Fruit fly (Drosophila melanogaster) whole organism: ENCODE measurements around the gene Ir62a.

Source experiments
- CG8478 ChIP-seq: fragments of >200 bp; optimal IDR thresholded peaks from 2 replicates; lab custom pipeline; 2018; ENCODE audit warnings: inconsistent platforms
- Dll ChIP-seq: fragments of >200 bp; optimal IDR thresholded peaks from 2 replicates; lab custom pipeline; 2017
- EcR ChIP-seq, 2 experiments: fragments of >200 bp; optimal IDR thresholded peaks; 2 replicates each; lab custom pipeline; 2017; ENCODE audit warnings: missing biosample characterization in 2 of 2, missing genetic modification characterization in 2 of 2, missing genetic modification reagents in 2 of 2
- pan ChIP-seq: fragments of >200 bp; optimal IDR thresholded peaks from 2 replicates; lab custom pipeline; 2017
- psq ChIP-seq: fragments of >200 bp; optimal IDR thresholded peaks from 2 replicates; lab custom pipeline; 2017
- usp ChIP-seq: fragments of >200 bp; optimal IDR thresholded peaks from 2 replicates; lab custom pipeline; 2017; ENCODE audit warnings: missing biosample characterization, missing genetic modification characterization, mixed read lengths

The Ir62a gene

dm6 chr3L:1516631-1517273 lies 14.3 kb downstream of the Ir62a start, which contains the start of gene cue:
Gene cue (minus strand): TSS chr3L:1517271.
- TF ChIP-seq psq: no peak
- no peak for TF ChIP-seq Dll (lab: Kevin White, UChicago)
- TF ChIP-seq usp (GFP tag; lab: Kevin White, UChicago): no peak
- TF ChIP-seq pan (lab: Kevin White, UChicago): no peak
- TF ChIP-seq EcR (GFP tag; optimal IDR thresholded peaks at IDR 0.05; lab: Kevin White, UChicago): no peak
- TF ChIP-seq CG8478 (lab: Kevin White, UChicago): no peak

- TF ChIP-seq EcR (GFP tag; optimal IDR thresholded peaks at IDR 0.05; lab: Kevin White, UChicago): no peak
- TF ChIP-seq Dll (lab: Kevin White, UChicago): no peak
- no peak for TF ChIP-seq psq
- TF ChIP-seq pan (lab: Kevin White, UChicago): no peak
- no peak for TF ChIP-seq usp (GFP tag; lab: Kevin White, UChicago)
- no peak for TF ChIP-seq CG8478 (lab: Kevin White, UChicago)
Measured at dm6 chr3L:1515820-1516540, 15.1 kb downstream of the Ir62a start.

- TF ChIP-seq CG8478 (lab: Kevin White, UChicago) (no peak), pan (lab: Kevin White, UChicago) (no peak), psq (no peak), EcR (GFP tag; optimal IDR thresholded peaks at IDR 0.05; lab: Kevin White, UChicago) (no peak), Dll (lab: Kevin White, UChicago) (no peak), usp (GFP tag; lab: Kevin White, UChicago) (no peak)
Measured at dm6 chr3L:1502086-1502893, 28.8 kb downstream of the Ir62a start, which contains the start of the genes hfp and Psa. Gene hfp (minus strand): TSS chr3L:1502590. Gene Psa (plus strand): TSS chr3L:1502843.

- TF ChIP-seq pan (lab: Kevin White, UChicago): no peak
- no peak for TF ChIP-seq CG8478 (lab: Kevin White, UChicago)
- no peak for TF ChIP-seq EcR (GFP tag; optimal IDR thresholded peaks at IDR 0.05; lab: Kevin White, UChicago)
- no peak for TF ChIP-seq psq
- no peak for TF ChIP-seq usp (GFP tag; lab: Kevin White, UChicago)
- TF ChIP-seq Dll (lab: Kevin White, UChicago): no peak
Measured at dm6 chr3L:1496408-1496807, 34.7 kb downstream of the Ir62a start, which contains the start of gene CG12084. Gene CG12084 (minus strand): TSS chr3L:1496643.

DNA sequence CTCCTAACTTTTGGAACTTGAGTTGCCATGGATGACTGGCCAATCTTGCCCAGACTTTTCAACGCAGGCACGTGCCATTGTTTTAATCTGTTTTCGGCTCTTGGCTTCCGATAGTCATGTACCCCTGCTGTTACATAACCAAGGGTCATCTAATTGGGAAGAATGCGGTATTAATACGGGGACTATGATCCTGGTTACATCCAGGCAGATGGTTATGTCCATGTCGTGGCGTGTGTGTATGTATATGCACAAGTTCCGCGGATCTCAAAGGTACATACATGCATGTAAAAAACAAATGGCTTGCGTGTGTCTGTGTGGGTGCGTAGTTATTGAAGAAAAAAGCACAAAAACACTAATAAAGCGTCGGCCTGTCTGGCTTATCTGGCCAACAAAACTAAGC lies 35.3 kb downstream of the Ir62a start:
- TF ChIP-seq psq (no peak), usp (GFP tag; lab: Kevin White, UChicago) (no peak), pan (lab: Kevin White, UChicago) (no peak), EcR (GFP tag; optimal IDR thresholded peaks at IDR 0.05; lab: Kevin White, UChicago) (no peak), CG8478 (lab: Kevin White, UChicago) (no peak), Dll (lab: Kevin White, UChicago) (no peak)

DNA sequence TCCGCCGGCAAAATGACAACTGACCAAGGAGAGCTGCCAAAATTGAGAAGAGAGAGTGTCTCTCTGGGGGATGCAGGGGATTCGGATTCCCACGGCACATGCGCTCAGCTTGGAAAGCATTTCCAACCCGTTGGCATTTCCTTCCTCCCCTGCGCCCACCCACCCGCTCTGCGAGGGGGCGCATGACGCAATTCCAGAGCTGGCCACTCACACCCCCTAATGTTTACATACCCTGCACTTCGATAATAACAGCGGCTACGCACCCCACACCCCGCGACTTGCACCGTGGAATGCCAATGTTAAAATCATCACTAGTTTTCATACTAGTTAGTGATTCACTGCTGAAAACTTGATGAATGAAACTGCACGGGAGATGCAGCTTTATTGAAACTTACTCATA lies 41.5 kb downstream of the Ir62a start, which contains the start of gene stet:
Gene stet, minus strand, starts transcription at position 25 of the 400 bp plus-strand sequence.
- TF ChIP-seq CG8478 (lab: Kevin White, UChicago): no peak
- no peak for TF ChIP-seq psq
- no peak for TF ChIP-seq EcR (GFP tag; optimal IDR thresholded peaks at IDR 0.05; lab: Kevin White, UChicago)
- TF ChIP-seq pan (lab: Kevin White, UChicago): no peak
- no peak for TF ChIP-seq usp (GFP tag; lab: Kevin White, UChicago)
- no peak for TF ChIP-seq Dll (lab: Kevin White, UChicago)

DNA sequence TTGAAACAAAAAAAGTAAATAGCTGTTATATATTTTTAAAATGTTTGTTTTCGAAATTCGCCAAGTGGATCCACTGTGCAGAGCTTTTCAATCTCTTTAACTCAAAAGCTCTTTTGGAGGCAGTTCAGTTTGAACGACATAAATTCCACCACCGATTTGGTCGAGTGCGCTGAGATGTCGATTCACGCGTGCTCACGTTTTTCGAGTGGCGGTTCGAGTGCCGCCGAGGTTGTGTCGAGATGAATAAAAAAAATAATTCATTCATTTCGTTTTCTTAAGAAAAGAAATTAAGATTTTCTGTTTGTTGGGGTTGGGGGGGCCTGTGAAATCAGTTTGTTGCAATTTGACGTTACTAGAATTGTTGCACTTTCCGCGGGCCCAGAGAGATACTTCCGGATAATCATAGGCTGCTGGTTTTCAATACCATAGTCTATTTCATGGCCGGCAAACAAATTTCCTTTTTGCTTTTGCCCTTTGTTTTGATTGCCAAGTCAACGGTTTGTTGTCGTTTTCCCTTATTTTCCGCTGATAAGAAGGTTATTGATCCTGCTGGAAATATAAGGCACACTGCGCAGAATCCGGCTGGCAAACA lies 42.4 kb downstream of the Ir62a start:
- no peak for TF ChIP-seq EcR (GFP tag; optimal IDR thresholded peaks at IDR 0.05; lab: Kevin White, UChicago)
- TF ChIP-seq CG8478 (lab: Kevin White, UChicago): no peak
- TF ChIP-seq pan (lab: Kevin White, UChicago): no peak
- TF ChIP-seq psq: no peak
- no peak for TF ChIP-seq usp (GFP tag; lab: Kevin White, UChicago)
- no peak for TF ChIP-seq Dll (lab: Kevin White, UChicago)

- no peak for TF ChIP-seq pan (lab: Kevin White, UChicago)
- no peak for TF ChIP-seq psq
- no peak for TF ChIP-seq EcR (GFP tag; optimal IDR thresholded peaks at IDR 0.05; lab: Kevin White, UChicago)
- no peak for TF ChIP-seq Dll (lab: Kevin White, UChicago)
- no peak for TF ChIP-seq CG8478 (lab: Kevin White, UChicago)
- no peak for TF ChIP-seq usp (GFP tag; lab: Kevin White, UChicago)
Measured at dm6 chr3L:1484747-1485146, 46.3 kb downstream of the Ir62a start.
